Fruit fly (Drosophila melanogaster) whole organism, embryonic: Measurements from ENCODE around the gene CG4914.

Experiments used
- ATbp ChIP-seq: fragments of 200-800 bp; sonication (Bioruptor generic); optimal IDR thresholded peaks from 2 replicates; lab custom pipeline; 2017; ENCODE audit warnings: missing biosample characterization, mild to moderate bottlenecking, missing genetic modification characterization, missing genetic modification reagents
- Aef1 ChIP-seq: fragments of 200-800 bp; sonication (Bioruptor generic); IDR thresholded peaks from 3 replicates; pipeline ENCODE4 v1.3.6; 2022; ENCODE audit warnings: missing biosample characterization, missing genetic modification characterization
- Bgb ChIP-seq: fragments of 200-800 bp; sonication (Bioruptor generic); IDR thresholded peaks from 2 replicates; pipeline ENCODE4 v1.3.6; 2022; ENCODE audit warnings: missing biosample characterization, missing genetic modification characterization; ENCODE audit not compliant: partially characterized antibody
- CG10366 ChIP-seq: fragments of 200-800 bp; sonication (Bioruptor generic); IDR thresholded peaks from 2 replicates; pipeline ENCODE4 v1.3.6; 2022; ENCODE audit warnings: missing biosample characterization, missing genetic modification characterization
- CG10462 ChIP-seq: fragments of 200-800 bp; sonication (Bioruptor generic); optimal IDR thresholded peaks from 2 replicates; lab custom pipeline; 2016; ENCODE audit warnings: missing biosample characterization, missing genetic modification characterization
- CG11695 ChIP-seq: fragments of 200-800 bp; sonication (Bioruptor generic); IDR thresholded peaks from 3 replicates; pipeline ENCODE4 v1.3.6; 2022; ENCODE audit warnings: missing biosample characterization, missing genetic modification characterization
- CG11723 ChIP-seq: fragments of 200-800 bp; sonication (Bioruptor generic); optimal IDR thresholded peaks from 2 replicates; lab custom pipeline; 2017; ENCODE audit warnings: missing biosample characterization, mild to moderate bottlenecking, missing genetic modification characterization
- CG12391 ChIP-seq: fragments of 200-800 bp; sonication (Bioruptor generic); optimal IDR thresholded peaks from 3 replicates; lab custom pipeline; 2018; ENCODE audit warnings: missing biosample characterization, mild to moderate bottlenecking, missing genetic modification characterization, moderate library complexity
- CG14667 ChIP-seq: fragments of 200-800 bp; sonication (Bioruptor generic); IDR thresholded peaks from 2 replicates; pipeline ENCODE4 v1.3.6; 2022; ENCODE audit warnings: missing biosample characterization, missing genetic modification characterization
- CG17186 ChIP-seq: fragments of 200-800 bp; sonication (Bioruptor generic); optimal IDR thresholded peaks from 3 replicates; lab custom pipeline; 2017; ENCODE audit warnings: missing biosample characterization, missing genetic modification reagents, missing genetic modification characterization
- CG17385 ChIP-seq: fragments of 200-800 bp; sonication (Bioruptor generic); optimal IDR thresholded peaks from 3 replicates; lab custom pipeline; 2018; ENCODE audit warnings: missing biosample characterization, mild to moderate bottlenecking, missing genetic modification characterization
- CG2202 ChIP-seq: fragments of 200-800 bp; sonication (Bioruptor generic); optimal IDR thresholded peaks from 2 replicates; lab custom pipeline; 2018; ENCODE audit warnings: missing biosample characterization, mild to moderate bottlenecking, missing genetic modification characterization
- CG43689 ChIP-seq: fragments of 200-800 bp; sonication (Bioruptor generic); IDR thresholded peaks from 2 replicates; pipeline ENCODE4 v1.3.6; 2022; ENCODE audit warnings: missing biosample characterization, missing genetic modification characterization
- CG6272 ChIP-seq: fragments of 200-800 bp; sonication (Bioruptor generic); IDR thresholded peaks from 2 replicates; pipeline ENCODE4 v1.3.6; 2022; ENCODE audit warnings: missing biosample characterization, missing genetic modification characterization
- CG6683 ChIP-seq: fragments of 200-800 bp; sonication (Bioruptor generic); optimal IDR thresholded peaks from 2 replicates; lab custom pipeline; 2017; ENCODE audit warnings: missing biosample characterization, mild to moderate bottlenecking, missing genetic modification characterization, missing genetic modification reagents
- CG7556 ChIP-seq: fragments of 200-800 bp; sonication (Bioruptor generic); optimal IDR thresholded peaks from 2 replicates; lab custom pipeline; 2017; ENCODE audit warnings: missing biosample characterization, mild to moderate bottlenecking, missing genetic modification characterization
- CG7786 ChIP-seq: fragments of 200-800 bp; sonication (Bioruptor generic); optimal IDR thresholded peaks from 2 replicates; lab custom pipeline; 2016; ENCODE audit warnings: missing biosample characterization, missing genetic modification characterization
- CG9727 ChIP-seq: fragments of 200-800 bp; sonication (Bioruptor generic); optimal IDR thresholded peaks from 3 replicates; lab custom pipeline; 2017; ENCODE audit warnings: missing biosample characterization, mild to moderate bottlenecking, missing genetic modification characterization
- HLH3B ChIP-seq: fragments of 200-800 bp; sonication (Bioruptor generic); IDR thresholded peaks from 2 replicates; pipeline ENCODE4 v1.3.6; 2022; ENCODE audit warnings: missing biosample characterization, missing genetic modification characterization
- Hsf ChIP-seq: fragments of 200-800 bp; sonication (Bioruptor generic); optimal IDR thresholded peaks from 3 replicates; lab custom pipeline; 2016; ENCODE audit warnings: missing biosample characterization, missing genetic modification characterization
- MESR4 ChIP-seq: fragments of 200-800 bp; sonication (Bioruptor generic); optimal IDR thresholded peaks from 2 replicates; lab custom pipeline; 2018; ENCODE audit warnings: missing biosample characterization, mild to moderate bottlenecking, missing genetic modification characterization, moderate library complexity
- Nf-YA ChIP-seq: fragments of 200-800 bp; sonication (Bioruptor generic); IDR thresholded peaks from 2 replicates; pipeline ENCODE4 v1.3.6; 2022; ENCODE audit warnings: missing biosample characterization, missing genetic modification characterization
- Nf-YB ChIP-seq: fragments of 200-800 bp; sonication (Bioruptor generic); optimal IDR thresholded peaks from 3 replicates; lab custom pipeline; 2019; ENCODE audit warnings: missing biosample characterization, mild to moderate bottlenecking, missing genetic modification characterization, moderate library complexity
- Ravus ChIP-seq: fragments of 200-800 bp; sonication (Bioruptor generic); IDR thresholded peaks from 2 replicates; pipeline ENCODE4 v1.3.6; 2022; ENCODE audit warnings: missing biosample characterization, missing genetic modification characterization
- Sry-β ChIP-seq: fragments of 200-800 bp; sonication (Bioruptor generic); optimal IDR thresholded peaks from 2 replicates; lab custom pipeline; 2018; ENCODE audit warnings: missing biosample characterization, mild to moderate bottlenecking, missing genetic modification characterization, moderate library complexity
- Stat92E ChIP-seq, 3 experiments: fragments of >200 bp in 2 of 3; fragments of 200-800 bp in 1 of 3; sonication (Bioruptor generic) in 1 of 3; optimal IDR thresholded peaks; 2 replicates each; lab custom pipeline; 2017 to 2019; ENCODE audit warnings: missing biosample characterization in 3 of 3, missing genetic modification characterization in 3 of 3, mild to moderate bottlenecking in 1 of 3, moderate library complexity in 1 of 3
- Trl ChIP-seq, 3 experiments: fragments of >200 bp in 2 of 3; fragments of 200-800 bp in 1 of 3; sonication (Bioruptor generic) in 1 of 3; optimal IDR thresholded peaks; 2 replicates in 1 of 3; 3 replicates in 2 of 3; lab custom pipeline; 2016 to 2017; ENCODE audit warnings: missing biosample characterization in 1 of 3, missing genetic modification characterization in 1 of 3
- bowl ChIP-seq: fragments of 200-800 bp; sonication (Bioruptor generic); IDR thresholded peaks from 2 replicates; pipeline ENCODE4 v1.3.6; 2022; ENCODE audit warnings: missing biosample characterization, missing genetic modification characterization
- btn ChIP-seq: fragments of 200-800 bp; sonication (Bioruptor generic); optimal IDR thresholded peaks from 2 replicates; lab custom pipeline; 2016; ENCODE audit warnings: missing biosample characterization, missing genetic modification characterization
- dm ChIP-seq: fragments of 200-800 bp; sonication (Bioruptor generic); optimal IDR thresholded peaks from 3 replicates; lab custom pipeline; 2016; ENCODE audit warnings: missing biosample characterization, missing genetic modification characterization
- eve ChIP-seq, 2 experiments: fragments of >200 bp; optimal IDR thresholded peaks; 2 replicates each; lab custom pipeline; 2017; ENCODE audit warnings: missing biosample characterization in 2 of 2, missing genetic modification characterization in 2 of 2
- fd3F ChIP-seq: fragments of 200-800 bp; sonication (Bioruptor generic); optimal IDR thresholded peaks from 2 replicates; lab custom pipeline; 2018; ENCODE audit warnings: missing biosample characterization, mild to moderate bottlenecking, missing genetic modification characterization, moderate library complexity
- gce ChIP-seq: fragments of 200-800 bp; sonication (Bioruptor generic); IDR thresholded peaks from 3 replicates; pipeline ENCODE4 v1.3.6; 2022; ENCODE audit warnings: missing biosample characterization, missing genetic modification characterization
- jumu ChIP-seq: fragments of 200-800 bp; sonication (Bioruptor generic); optimal IDR thresholded peaks from 3 replicates; lab custom pipeline; 2016; ENCODE audit warnings: missing biosample characterization, missing genetic modification characterization
- nau ChIP-seq: fragments of 200-800 bp; sonication (Bioruptor generic); optimal IDR thresholded peaks from 3 replicates; lab custom pipeline; 2017; ENCODE audit warnings: missing biosample characterization, mild to moderate bottlenecking, missing genetic modification characterization, missing genetic modification reagents
- oc ChIP-seq: fragments of 200-800 bp; sonication (Bioruptor generic); optimal IDR thresholded peaks from 2 replicates; lab custom pipeline; 2018; ENCODE audit warnings: missing biosample characterization, mild to moderate bottlenecking, missing genetic modification characterization, moderate library complexity
- prd ChIP-seq, 3 experiments: fragments of >200 bp in 2 of 3; fragments of 200-800 bp in 1 of 3; sonication (Bioruptor generic) in 1 of 3; optimal IDR thresholded peaks in 2 of 3; IDR thresholded peaks in 1 of 3; 2 replicates in 2 of 3; 3 replicates in 1 of 3; pipeline versions ENCODE4 v1.3.6 to Lab custom; 2017 to 2022; ENCODE audit warnings: missing biosample characterization in 1 of 3, missing genetic modification characterization in 1 of 3
- pros ChIP-seq: fragments of 200-800 bp; sonication (Bioruptor generic); optimal IDR thresholded peaks from 3 replicates; lab custom pipeline; 2019; ENCODE audit warnings: missing biosample characterization, mild to moderate bottlenecking, missing genetic modification characterization, moderate library complexity
- row ChIP-seq: fragments of 200-800 bp; sonication (Bioruptor generic); IDR thresholded peaks from 3 replicates; pipeline ENCODE4 v1.3.6; 2022; ENCODE audit warnings: missing biosample characterization, missing genetic modification characterization
- scrt ChIP-seq: fragments of 200-800 bp; sonication (Bioruptor generic); optimal IDR thresholded peaks from 2 replicates; lab custom pipeline; 2018; ENCODE audit warnings: missing biosample characterization, mild to moderate bottlenecking, missing genetic modification characterization, moderate library complexity
- slou ChIP-seq: fragments of 200-800 bp; sonication (Bioruptor generic); optimal IDR thresholded peaks from 3 replicates; lab custom pipeline; 2016; ENCODE audit warnings: missing biosample characterization, missing genetic modification characterization
- sqz ChIP-seq: fragments of 200-800 bp; sonication (Bioruptor generic); optimal IDR thresholded peaks from 3 replicates; lab custom pipeline; 2018; ENCODE audit warnings: missing biosample characterization, mild to moderate bottlenecking, missing genetic modification characterization
- stwl ChIP-seq: fragments of 200-800 bp; sonication (Bioruptor generic); optimal IDR thresholded peaks from 3 replicates; lab custom pipeline; 2018; ENCODE audit warnings: missing biosample characterization, mild to moderate bottlenecking, missing genetic modification characterization, moderate library complexity
- sug ChIP-seq: fragments of 200-800 bp; optimal IDR thresholded peaks from 2 replicates; lab custom pipeline; 2019; ENCODE audit warnings: missing biosample characterization, mild to moderate bottlenecking, missing genetic modification characterization, moderate library complexity
- trh ChIP-seq: fragments of 200-800 bp; sonication (Bioruptor generic); optimal IDR thresholded peaks from 2 replicates; lab custom pipeline; 2016; ENCODE audit warnings: missing biosample characterization, missing genetic modification characterization
- wek ChIP-seq: fragments of 200-800 bp; sonication (Bioruptor generic); optimal IDR thresholded peaks from 3 replicates; lab custom pipeline; 2018; ENCODE audit warnings: missing biosample characterization, mild to moderate bottlenecking, missing genetic modification characterization, moderate library complexity
- zfh2 ChIP-seq: fragments of 200-800 bp; sonication (Bioruptor generic); optimal IDR thresholded peaks from 2 replicates; lab custom pipeline; 2016; ENCODE audit warnings: missing biosample characterization, missing genetic modification characterization

The CG4914 gene

DNA sequence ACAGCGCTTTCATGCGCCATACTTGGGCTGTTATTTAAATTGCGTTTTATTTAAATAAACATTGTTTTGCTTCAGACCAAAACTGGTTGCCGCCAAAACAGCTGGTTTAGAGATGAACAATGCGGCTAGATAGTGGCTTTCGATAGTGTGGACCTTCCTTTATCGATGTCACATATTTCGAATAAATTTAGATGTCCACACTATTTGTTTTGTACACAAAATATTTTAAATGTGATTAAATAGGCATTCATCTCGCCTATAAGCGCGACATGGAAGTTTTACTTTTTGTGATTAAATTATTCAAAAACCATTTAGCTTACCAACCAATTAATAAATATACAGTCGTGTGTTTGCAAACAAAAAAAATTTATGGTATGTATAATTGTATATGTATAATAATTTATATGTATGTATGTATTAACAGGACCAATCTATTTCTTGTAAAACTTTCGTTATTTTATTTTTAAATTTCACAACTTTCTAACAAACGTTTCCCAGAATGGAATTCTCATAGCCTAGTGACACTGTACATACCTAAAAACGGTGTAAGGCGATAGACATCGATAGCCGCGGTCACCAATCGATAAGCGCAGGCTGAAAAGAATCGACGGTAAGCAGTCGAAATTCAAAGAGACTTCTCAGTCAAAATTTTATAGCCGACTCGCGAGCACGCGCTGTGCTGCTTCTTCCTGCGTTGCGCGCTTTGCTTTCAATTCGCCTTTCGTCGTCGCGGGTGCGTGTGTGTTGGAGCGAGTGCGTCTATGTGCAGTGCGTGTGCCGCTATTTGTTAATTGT is 45.8 kb downstream of the CG4914 start, which contains the start of the genes RecQ5 and dlp (continued):
- peak; percentile 25 for TF ChIP-seq ATbp (GFP tag; lab: Kevin White, UChicago)
- TF ChIP-seq row (GFP tag; lab: Robert Waterston, UW) = peak; percentile 89
- peak; percentile 64 for TF ChIP-seq slou (GFP tag; lab: Kevin White, UChicago)
- peak; percentile 13 for TF ChIP-seq dm
- TF ChIP-seq gce (GFP tag; lab: Robert Waterston, UW) = peak; percentile 9; the same call in 1 of the 3 replicates
- peak; percentile 16 for TF ChIP-seq btn (GFP tag; lab: Kevin White, UChicago)
- TF ChIP-seq CG17186 (GFP tag; lab: Kevin White, UChicago) = peak; percentile 3
- no peak for TF ChIP-seq CG14667 (GFP tag; lab: Robert Waterston, UW)
- TF ChIP-seq sug (tag; lab: Kevin White, UChicago) = peak; percentile 80
- peak; percentile 97 for TF ChIP-seq Bgb (GFP tag; lab: Robert Waterston, UW)
- TF ChIP-seq jumu (GFP tag; lab: Kevin White, UChicago) = peak; percentile 40
- peak; percentile 65 for TF ChIP-seq trh (GFP tag; lab: Kevin White, UChicago)
- TF ChIP-seq Hsf (GFP tag; lab: Kevin White, UChicago) = peak; percentile 55
- TF ChIP-seq bowl (GFP tag; lab: Robert Waterston, UW) = no peak
- TF ChIP-seq Nf-YA = peak; percentile 71
- peak; percentile 90 for TF ChIP-seq CG12391
- TF ChIP-seq CG7556 (GFP tag; lab: Kevin White, UChicago) = peak; percentile 84
- TF ChIP-seq Sry-β (GFP tag; lab: Kevin White, UChicago) = peak; percentile 51
- TF ChIP-seq nau (GFP tag; lab: Kevin White, UChicago) = no peak
- TF ChIP-seq wek (GFP tag; lab: Kevin White, UChicago) = peak; percentile 4
- peak in 1 of 2 experiments; percentile 81 for TF ChIP-seq eve (GFP tag; optimal IDR thresholded peaks at IDR 0.05; lab: Kevin White, UChicago)
- TF ChIP-seq oc (tag; lab: Kevin White, UChicago) = peak; percentile 48
- peak; percentile 20 for TF ChIP-seq pros (GFP tag; lab: Kevin White, UChicago)
- TF ChIP-seq CG10462 = peak; percentile 71
- TF ChIP-seq Ravus = peak; percentile 39; the same call in 1 of the 2 replicates
- TF ChIP-seq Nf-YB (GFP tag; lab: Kevin White, UChicago) = peak; percentile 68
- TF ChIP-seq stwl (tag; lab: Kevin White, UChicago) = peak; percentile 54
- TF ChIP-seq CG11695 (GFP tag; lab: Robert Waterston, UW) = peak; percentile 38; the same call in 1 of the 3 replicates
- peak; percentile 42 for TF ChIP-seq sqz (GFP tag; lab: Kevin White, UChicago)
- TF ChIP-seq prd (optimal IDR thresholded peaks at IDR 0.05; lab: Kevin White, UChicago) = no peak
- peak; percentile 12; the same call in 1 of the 3 replicates for TF ChIP-seq prd (GFP tag; IDR thresholded peaks at IDR 0.05; lab: Robert Waterston, UW)
- peak; percentile 32 for TF ChIP-seq MESR4 (GFP tag; lab: Kevin White, UChicago)
- peak; percentile 20 for TF ChIP-seq CG6683 (GFP tag; lab: Kevin White, UChicago)
- no peak for TF ChIP-seq Trl (optimal IDR thresholded peaks at IDR 0.05; lab: Kevin White, UChicago)
- TF ChIP-seq Trl (GFP tag; optimal IDR thresholded peaks at IDR 0.05; lab: Kevin White, UChicago) = peak; percentile 66
- TF ChIP-seq CG9727 = peak; percentile 89
- peak; percentile 63 for TF ChIP-seq CG43689 (GFP tag; lab: Robert Waterston, UW)
- TF ChIP-seq HLH3B (GFP tag; lab: Robert Waterston, UW) = peak; percentile 64
- TF ChIP-seq zfh2 (GFP tag; lab: Kevin White, UChicago) = peak; percentile 62
- TF ChIP-seq CG6272 = peak; percentile 17; the same call in 1 of the 2 replicates
- TF ChIP-seq CG17385 (GFP tag; lab: Kevin White, UChicago) = peak; percentile 71
- peak; percentile 54 for TF ChIP-seq CG7786 (GFP tag; lab: Kevin White, UChicago)
- peak; percentile 30 for TF ChIP-seq CG2202
- TF ChIP-seq CG11723 (GFP tag; lab: Kevin White, UChicago) = peak; percentile 56
- peak; percentile 80 for TF ChIP-seq Aef1 (GFP tag; lab: Robert Waterston, UW)
- peak; percentile 67 for TF ChIP-seq fd3F
- TF ChIP-seq scrt (GFP tag; lab: Kevin White, UChicago) = peak; percentile 51
- TF ChIP-seq CG10366 = peak; percentile 76
- TF ChIP-seq Stat92E (GFP tag; optimal IDR thresholded peaks at IDR 0.05; lab: Kevin White, UChicago) = peak in 1 of 3 experiments; percentile 84
